Fruit fly (Drosophila melanogaster) whole organism, embryonic: ENCODE results near the gene CG13838.
A peak's percentile ranks its signal among the peaks of the same experiment; 100 is the strongest.

Experiments used
- ATbp ChIP-seq: fragments of 200-800 bp; sonication (Bioruptor generic); optimal IDR thresholded peaks from 2 replicates; lab custom pipeline; 2017; ENCODE audit warnings: missing biosample characterization, mild to moderate bottlenecking, missing genetic modification characterization, missing genetic modification reagents
- BtbVII ChIP-seq: fragments of 200-800 bp; sonication (Bioruptor generic); optimal IDR thresholded peaks from 3 replicates; lab custom pipeline; 2017; ENCODE audit warnings: missing biosample characterization, mild to moderate bottlenecking, missing genetic modification characterization
- C15 ChIP-seq: fragments of 200-800 bp; sonication (Bioruptor generic); IDR thresholded peaks from 3 replicates; pipeline ENCODE4 v1.3.6; 2022; ENCODE audit warnings: missing biosample characterization, missing genetic modification characterization
- CG10209 ChIP-seq: fragments of 200-800 bp; sonication (Bioruptor generic); optimal IDR thresholded peaks from 3 replicates; lab custom pipeline; 2017; ENCODE audit warnings: missing biosample characterization, mild to moderate bottlenecking, missing genetic modification characterization, missing genetic modification reagents
- CG10565 ChIP-seq: fragments of 200-800 bp; sonication (Bioruptor generic); optimal IDR thresholded peaks from 3 replicates; lab custom pipeline; 2016; ENCODE audit warnings: missing biosample characterization, mild to moderate bottlenecking, missing genetic modification characterization
- CG11560 ChIP-seq: fragments of 200-800 bp; sonication (Bioruptor generic); IDR thresholded peaks from 3 replicates; pipeline ENCODE4 v1.3.6; 2022; ENCODE audit warnings: missing biosample characterization, missing genetic modification characterization
- CG11696 ChIP-seq: fragments of 200-800 bp; sonication (Bioruptor generic); IDR thresholded peaks from 2 replicates; pipeline ENCODE4 v1.3.6; 2022; ENCODE audit warnings: missing biosample characterization, missing genetic modification characterization
- CG12299 ChIP-seq: fragments of 200-800 bp; sonication (Bioruptor generic); optimal IDR thresholded peaks from 2 replicates; lab custom pipeline; 2018; ENCODE audit warnings: missing biosample characterization, mild to moderate bottlenecking, missing genetic modification characterization
- CG12769 ChIP-seq: fragments of 200-800 bp; sonication (Bioruptor generic); optimal IDR thresholded peaks from 2 replicates; lab custom pipeline; 2019; ENCODE audit warnings: missing biosample characterization, mild to moderate bottlenecking, missing genetic modification characterization, moderate library complexity
- CG12942 ChIP-seq: fragments of 200-800 bp; sonication (Bioruptor generic); optimal IDR thresholded peaks from 3 replicates; lab custom pipeline; 2016; ENCODE audit warnings: missing biosample characterization, missing genetic modification characterization
- CG14710 ChIP-seq: fragments of 200-800 bp; sonication (Bioruptor generic); optimal IDR thresholded peaks from 3 replicates; lab custom pipeline; 2019; ENCODE audit warnings: missing biosample characterization, mild to moderate bottlenecking, missing genetic modification characterization, moderate library complexity
- CG15073 ChIP-seq: fragments of 200-800 bp; sonication (Bioruptor generic); optimal IDR thresholded peaks from 2 replicates; lab custom pipeline; 2016; ENCODE audit warnings: missing biosample characterization, missing genetic modification characterization
- CG15269 ChIP-seq: fragments of 200-800 bp; sonication (Bioruptor generic); optimal IDR thresholded peaks from 2 replicates; lab custom pipeline; 2018; ENCODE audit warnings: missing biosample characterization, mild to moderate bottlenecking, missing genetic modification characterization, moderate library complexity
- CG18262 ChIP-seq: fragments of 200-800 bp; optimal IDR thresholded peaks from 3 replicates; lab custom pipeline; 2019; ENCODE audit warnings: missing biosample characterization, mild to moderate bottlenecking, missing genetic modification characterization, moderate library complexity
- CG31365 ChIP-seq: fragments of 200-800 bp; sonication (Bioruptor generic); optimal IDR thresholded peaks from 2 replicates; lab custom pipeline; 2018; ENCODE audit warnings: missing biosample characterization, mild to moderate bottlenecking, missing genetic modification characterization
- CG4707 ChIP-seq: fragments of 200-800 bp; sonication (Bioruptor generic); optimal IDR thresholded peaks from 2 replicates; lab custom pipeline; 2018; ENCODE audit warnings: missing biosample characterization, mild to moderate bottlenecking, missing genetic modification characterization, moderate library complexity
- CG6175 ChIP-seq: fragments of 200-800 bp; sonication (Bioruptor generic); IDR thresholded peaks from 3 replicates; pipeline ENCODE4 v1.3.6; 2022; ENCODE audit warnings: missing biosample characterization, missing genetic modification characterization
- CG8765 ChIP-seq: fragments of 200-800 bp; sonication (Bioruptor generic); IDR thresholded peaks from 2 replicates; pipeline ENCODE4 v1.3.6; 2022; ENCODE audit warnings: missing biosample characterization, missing genetic modification characterization
- CrebB ChIP-seq: fragments of 200-800 bp; sonication (Bioruptor generic); optimal IDR thresholded peaks from 3 replicates; lab custom pipeline; 2018; ENCODE audit warnings: missing biosample characterization, mild to moderate bottlenecking, missing genetic modification characterization
- D19A ChIP-seq: fragments of 200-800 bp; optimal IDR thresholded peaks from 3 replicates; lab custom pipeline; 2019; ENCODE audit warnings: missing biosample characterization, mild to moderate bottlenecking, missing genetic modification characterization, moderate library complexity
- Dad ChIP-seq: fragments of 200-800 bp; sonication (Bioruptor generic); optimal IDR thresholded peaks from 3 replicates; lab custom pipeline; 2016; ENCODE audit warnings: missing biosample characterization, missing genetic modification characterization
- ERR ChIP-seq: fragments of 200-800 bp; sonication (Bioruptor generic); optimal IDR thresholded peaks from 2 replicates; lab custom pipeline; 2016; ENCODE audit warnings: missing biosample characterization, missing genetic modification characterization
- Eip74EF ChIP-seq, 2 experiments: fragments of 200-800 bp in 1 of 2; fragments of >200 bp in 1 of 2; sonication (Bioruptor generic) in 1 of 2; optimal IDR thresholded peaks; 2 replicates each; lab custom pipeline; 2017 to 2019; ENCODE audit warnings: missing biosample characterization in 2 of 2, missing genetic modification characterization in 2 of 2, mild to moderate bottlenecking in 1 of 2, moderate library complexity in 1 of 2
- Gsc ChIP-seq: fragments of 200-800 bp; sonication (Bioruptor generic); IDR thresholded peaks from 2 replicates; pipeline ENCODE4 v1.3.6; 2022; ENCODE audit warnings: missing biosample characterization, missing genetic modification characterization
- Hsf ChIP-seq: fragments of 200-800 bp; sonication (Bioruptor generic); optimal IDR thresholded peaks from 3 replicates; lab custom pipeline; 2016; ENCODE audit warnings: missing biosample characterization, missing genetic modification characterization
- Med ChIP-seq: fragments of 200-800 bp; sonication (Bioruptor generic); peaks from one replicate; lab custom pipeline; 2016; ENCODE audit warnings: missing biosample characterization, missing genetic modification characterization, mild to moderate bottlenecking, inconsistent platforms, moderate library complexity
- Oaz ChIP-seq: fragments of 200-800 bp; sonication (Bioruptor generic); IDR thresholded peaks from 2 replicates; pipeline ENCODE4 v1.3.6; 2022; ENCODE audit warnings: missing biosample characterization, missing genetic modification characterization
- Sin3A ChIP-seq: fragments of >200 bp; optimal IDR thresholded peaks from 2 replicates; lab custom pipeline; 2018
- Vsx1 ChIP-seq: fragments of 200-800 bp; sonication (Bioruptor generic); optimal IDR thresholded peaks from 2 replicates; lab custom pipeline; 2017; ENCODE audit warnings: missing biosample characterization, mild to moderate bottlenecking, missing genetic modification characterization, missing genetic modification reagents
- ac ChIP-seq: fragments of 200-800 bp; sonication (Bioruptor generic); optimal IDR thresholded peaks from 3 replicates; lab custom pipeline; 2017; ENCODE audit warnings: missing biosample characterization, mild to moderate bottlenecking, missing genetic modification characterization
- chif ChIP-seq, 2 experiments: fragments of 200-800 bp; sonication (Bioruptor generic); optimal IDR thresholded peaks; 3 replicates each; lab custom pipeline; 2016; ENCODE audit warnings: missing biosample characterization in 2 of 2, missing genetic modification characterization in 2 of 2
- crol ChIP-seq: fragments of 200-800 bp; sonication (Bioruptor generic); IDR thresholded peaks from 2 replicates; pipeline ENCODE4 v1.3.6; 2022; ENCODE audit warnings: missing biosample characterization, missing genetic modification characterization
- crp ChIP-seq, 2 experiments: fragments of 200-800 bp; sonication (Bioruptor generic); optimal IDR thresholded peaks; 2 replicates in 1 of 2; 3 replicates in 1 of 2; lab custom pipeline; 2017; ENCODE audit warnings: missing biosample characterization in 2 of 2, missing genetic modification characterization in 2 of 2, mild to moderate bottlenecking in 1 of 2, moderate library complexity in 1 of 2
- dati ChIP-seq: fragments of 200-800 bp; sonication (Bioruptor generic); IDR thresholded peaks from 2 replicates; pipeline ENCODE4 v1.3.6; 2022; ENCODE audit warnings: missing biosample characterization, missing genetic modification characterization
- dmrt11E ChIP-seq: fragments of 200-800 bp; sonication (Bioruptor generic); optimal IDR thresholded peaks from 3 replicates; lab custom pipeline; 2018; ENCODE audit warnings: missing biosample characterization, mild to moderate bottlenecking, missing genetic modification characterization, moderate library complexity
- fu2 ChIP-seq: fragments of 200-800 bp; sonication (Bioruptor generic); optimal IDR thresholded peaks from 2 replicates; lab custom pipeline; 2016; ENCODE audit warnings: missing biosample characterization, missing genetic modification characterization
- gem ChIP-seq: fragments of 200-800 bp; sonication (Bioruptor generic); optimal IDR thresholded peaks from 2 replicates; lab custom pipeline; 2019; ENCODE audit warnings: missing biosample characterization, mild to moderate bottlenecking, missing genetic modification characterization, moderate library complexity
- grn ChIP-seq: fragments of 200-800 bp; sonication (Bioruptor generic); optimal IDR thresholded peaks from 3 replicates; lab custom pipeline; 2017; ENCODE audit warnings: missing biosample characterization, missing genetic modification characterization
- ind ChIP-seq: fragments of 200-800 bp; sonication (Bioruptor generic); optimal IDR thresholded peaks from 3 replicates; lab custom pipeline; 2016; ENCODE audit warnings: missing biosample characterization, missing genetic modification characterization
- kah ChIP-seq: fragments of 200-800 bp; sonication (Bioruptor generic); optimal IDR thresholded peaks from 2 replicates; lab custom pipeline; 2018; ENCODE audit warnings: missing biosample characterization, mild to moderate bottlenecking, missing genetic modification characterization
- lab ChIP-seq: fragments of 200-800 bp; sonication (Bioruptor generic); optimal IDR thresholded peaks from 3 replicates; lab custom pipeline; 2017; ENCODE audit warnings: missing biosample characterization, missing genetic modification characterization, mild to moderate bottlenecking, moderate library complexity, missing genetic modification reagents
- maf-S ChIP-seq: fragments of 200-800 bp; sonication (Bioruptor generic); optimal IDR thresholded peaks from 2 replicates; lab custom pipeline; 2016; ENCODE audit warnings: missing biosample characterization, missing genetic modification characterization
- mirr ChIP-seq: fragments of 200-800 bp; sonication (Bioruptor generic); optimal IDR thresholded peaks from 3 replicates; lab custom pipeline; 2018; ENCODE audit warnings: missing biosample characterization, mild to moderate bottlenecking, missing genetic modification characterization
- nerfin-2 ChIP-seq: fragments of 200-800 bp; sonication (Bioruptor generic); IDR thresholded peaks from 2 replicates; pipeline ENCODE4 v1.3.6; 2022; ENCODE audit warnings: missing biosample characterization, missing genetic modification characterization; ENCODE audit not compliant: partially characterized antibody
- psq ChIP-seq: fragments of 200-800 bp; sonication (Bioruptor generic); optimal IDR thresholded peaks from 2 replicates; lab custom pipeline; 2017; ENCODE audit warnings: missing biosample characterization, missing genetic modification characterization
- row ChIP-seq: fragments of 200-800 bp; sonication (Bioruptor generic); IDR thresholded peaks from 3 replicates; pipeline ENCODE4 v1.3.6; 2022; ENCODE audit warnings: missing biosample characterization, missing genetic modification characterization
- sens ChIP-seq: fragments of 200-800 bp; sonication (Bioruptor generic); peaks from one replicate; lab custom pipeline; 2016; ENCODE audit warnings: missing biosample characterization, missing genetic modification characterization
- sim ChIP-seq: fragments of 200-800 bp; sonication (Bioruptor generic); IDR thresholded peaks from 2 replicates; pipeline ENCODE4 v1.3.6; 2022; ENCODE audit warnings: missing biosample characterization, missing genetic modification characterization
- sob ChIP-seq: fragments of 200-800 bp; sonication (Bioruptor generic); IDR thresholded peaks from 2 replicates; pipeline ENCODE4 v1.3.6; 2022; ENCODE audit warnings: missing biosample characterization, missing genetic modification characterization
- ssp ChIP-seq: fragments of 200-800 bp; sonication (Bioruptor generic); IDR thresholded peaks from 2 replicates; pipeline ENCODE4 v1.3.6; 2022; ENCODE audit warnings: missing biosample characterization, missing genetic modification characterization
- tna ChIP-seq: fragments of 200-800 bp; sonication (Bioruptor generic); IDR thresholded peaks from 2 replicates; pipeline ENCODE4 v1.3.6; 2022; ENCODE audit warnings: missing biosample characterization, missing genetic modification characterization; ENCODE audit not compliant: partially characterized antibody

CG13838 gene

DNA sequence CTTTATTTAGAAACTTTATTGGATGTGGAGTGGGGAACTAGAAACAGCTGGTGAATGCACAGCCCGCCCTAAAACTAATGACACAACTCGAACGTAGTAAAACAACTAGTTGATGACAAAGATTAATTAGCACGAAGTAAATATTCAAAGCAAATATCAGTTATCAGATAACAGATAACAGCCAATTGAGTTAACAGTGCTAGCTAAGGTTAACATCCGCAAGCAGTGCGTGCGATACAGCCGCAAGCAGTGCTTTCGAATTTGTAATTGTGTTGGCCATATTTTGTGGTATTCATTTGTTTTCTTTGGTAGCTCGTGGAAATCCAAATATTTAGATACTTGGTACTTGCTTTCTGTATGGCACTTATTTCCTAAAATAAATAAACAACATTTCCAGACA is 28.6 kb upstream of the CG13838 start (continued):
- TF ChIP-seq mirr (GFP tag; lab: Kevin White, UChicago), result peak; percentile 35
- no peak for TF ChIP-seq lab (GFP tag; lab: Kevin White, UChicago)
- TF ChIP-seq ssp, result no peak
- no peak for TF ChIP-seq ac (GFP tag; lab: Kevin White, UChicago)
- no peak for TF ChIP-seq dati (GFP tag; lab: Robert Waterston, UW)
- TF ChIP-seq Sin3A (lab: Kevin White, UChicago), result no peak
- TF ChIP-seq CG11560 (tag; lab: Robert Waterston, UW), result no peak
- TF ChIP-seq CrebB (tag; lab: Kevin White, UChicago), result peak; percentile 1
- TF ChIP-seq Oaz (GFP tag; lab: Robert Waterston, UW), result no peak
- no peak for TF ChIP-seq tna (GFP tag; lab: Robert Waterston, UW)
- TF ChIP-seq C15 (GFP tag; lab: Robert Waterston, UW), result no peak
- peak; percentile 72 for TF ChIP-seq Med (GFP tag; lab: Kevin White, UChicago)
- peak; percentile 84 for TF ChIP-seq CG31365
- TF ChIP-seq BtbVII (GFP tag; lab: Kevin White, UChicago), result no peak
- TF ChIP-seq crp (GFP tag; optimal IDR thresholded peaks at IDR 0.05; lab: Kevin White, UChicago), result no peak
- peak; percentile 32 for TF ChIP-seq CG15269 (tag; lab: Kevin White, UChicago)
- peak; percentile 43 for TF ChIP-seq ATbp (GFP tag; lab: Kevin White, UChicago)
- no peak for TF ChIP-seq CG12299 (tag; lab: Kevin White, UChicago)
- no peak for TF ChIP-seq CG10209 (GFP tag; lab: Kevin White, UChicago)
- no peak for TF ChIP-seq CG12942 (GFP tag; lab: Kevin White, UChicago)
- TF ChIP-seq CG11696, result 0 out of 2 replicates have a peak, but pooled peaks have one; percentile 32
- TF ChIP-seq nerfin-2, result no peak
- TF ChIP-seq ind (GFP tag; lab: Kevin White, UChicago), result no peak
- TF ChIP-seq gem (tag; lab: Kevin White, UChicago), result no peak
- no peak for TF ChIP-seq CG4707
- no peak for TF ChIP-seq Dad (GFP tag; lab: Kevin White, UChicago)
- no peak for TF ChIP-seq kah (GFP tag; lab: Kevin White, UChicago)
- no peak for TF ChIP-seq psq
- TF ChIP-seq fu2 (GFP tag; lab: Kevin White, UChicago), result no peak
- TF ChIP-seq CG18262 (tag; lab: Kevin White, UChicago), result no peak
- no peak for TF ChIP-seq maf-S
- TF ChIP-seq Vsx1 (GFP tag; lab: Kevin White, UChicago), result peak; percentile 74
- no peak for TF ChIP-seq CG10565 (GFP tag; lab: Kevin White, UChicago)
- TF ChIP-seq Eip74EF (GFP tag; optimal IDR thresholded peaks at IDR 0.05; lab: Kevin White, UChicago), result peak in 1 of 2 experiments; percentile 52
- TF ChIP-seq grn (GFP tag; lab: Kevin White, UChicago), result peak; percentile 56
- TF ChIP-seq Gsc (GFP tag; lab: Robert Waterston, UW), result no peak
- no peak for TF ChIP-seq sim (GFP tag; lab: Robert Waterston, UW)
- TF ChIP-seq Hsf, result no peak
- TF ChIP-seq, all 482 proteins: peak for 26

DNA sequence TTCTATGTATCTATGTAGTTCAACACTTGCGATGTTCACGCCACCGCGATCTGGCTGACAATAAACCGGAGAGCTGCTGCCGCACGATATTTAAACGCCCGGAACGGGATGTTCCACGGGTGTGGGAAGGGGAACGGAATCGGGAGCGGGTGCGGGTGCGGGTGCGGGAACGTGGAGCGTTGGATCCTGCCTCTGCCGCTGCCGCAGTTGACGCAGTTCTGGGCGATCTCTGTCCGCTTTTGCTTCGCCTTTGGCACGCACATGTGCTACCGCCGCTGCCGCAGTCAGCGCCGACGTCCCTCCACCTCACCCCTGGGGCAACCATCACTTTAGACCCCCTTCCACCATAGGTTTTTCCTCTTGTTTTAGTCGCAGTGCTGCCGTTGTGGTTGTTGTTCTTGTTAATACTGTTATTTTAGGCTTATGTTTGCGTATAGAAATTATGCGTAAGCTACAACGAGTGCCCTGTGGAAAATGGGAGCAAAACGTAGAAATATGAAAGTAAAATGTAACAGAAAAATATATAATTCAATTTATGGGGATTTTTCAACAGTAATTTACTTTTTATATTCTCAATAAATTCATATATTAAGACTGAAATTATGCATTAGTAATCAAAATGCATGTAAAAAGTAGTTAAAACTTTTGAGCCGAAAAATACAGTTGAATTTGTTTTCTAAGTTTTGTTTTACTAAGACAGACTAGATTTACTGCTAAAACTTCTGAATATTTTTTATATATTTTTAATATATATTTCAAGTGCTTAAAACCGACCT is 15.2 kb upstream of the CG13838 start, which contains the start of gene lmd:
lmd (minus strand) TSS at position 62 of the 776 bp plus-strand sequence.
- TF ChIP-seq row (GFP tag; lab: Robert Waterston, UW), result 0 out of 3 replicates have a peak, but pooled peaks have one; percentile 7
- TF ChIP-seq ERR (GFP tag; lab: Kevin White, UChicago), result no peak
- 0 out of 2 replicates have a peak, but pooled peaks have one; percentile 13 for TF ChIP-seq CG8765 (GFP tag; lab: Robert Waterston, UW)
- TF ChIP-seq chif (GFP tag; optimal IDR thresholded peaks at IDR 0.05; lab: Kevin White, UChicago), result no peak
- peak; percentile 58; the same call in 1 of the 3 replicates for TF ChIP-seq CG6175
- peak; percentile 96 for TF ChIP-seq crol (GFP tag; lab: Robert Waterston, UW)
- peak; percentile 74 for TF ChIP-seq CG12769 (tag; lab: Kevin White, UChicago)
- TF ChIP-seq D19A (tag; lab: Kevin White, UChicago), result peak; percentile 11
- TF ChIP-seq dmrt11E (tag; lab: Kevin White, UChicago), result peak; percentile 14
- no peak for TF ChIP-seq CG15073 (GFP tag; lab: Kevin White, UChicago)
- no peak for TF ChIP-seq sob (GFP tag; lab: Robert Waterston, UW)
- TF ChIP-seq CG14710 (tag; lab: Kevin White, UChicago), result peak; percentile 4
- TF ChIP-seq sens (GFP tag; lab: Kevin White, UChicago), result peak; percentile 68
